Worm (Caenorhabditis elegans): ENCODE results near the gene str-252.

ce11 chrV:13906166-13906565 lies 10.1 kb upstream of the str-252 start, which contains the start of gene stdh-1:
- no peak for TF ChIP-seq ceh-82 (tag; optimal IDR thresholded peaks at IDR 0.05)
- TF ChIP-seq fkh-8 (tag; optimal IDR thresholded peaks at IDR 0.05), result no peak
- no peak for TF ChIP-seq egl-27 (tag; optimal IDR thresholded peaks at IDR 0.05)
- TF ChIP-seq zag-1 (tag; optimal IDR thresholded peaks at IDR 0.05), result no peak
- no peak for TF ChIP-seq fkh-10 (GFP tag; optimal IDR thresholded peaks at IDR 0.05)
- TF ChIP-seq F16B12.6 (tag; optimal IDR thresholded peaks at IDR 0.05), result no peak
